Worm (Caenorhabditis elegans) whole organism, mixed stage, embryonic: ENCODE data around the gene ing-3.
"Not testable (repeated sequence)": the region's sequence is repeated elsewhere in the genome, so short reads cannot be mapped to it uniquely, and the experiment has no call there.

Experiments used
- elt-3 ChIP-seq: fragments of 150-350 bp; optimal IDR thresholded peaks from 2 replicates; lab custom pipeline; 2014; ENCODE audit warnings: missing biosample characterization, missing genetic modification characterization
- nhr-28 ChIP-seq: fragments of 150-350 bp; optimal IDR thresholded peaks from 2 replicates; lab custom pipeline; 2014; ENCODE audit warnings: missing biosample characterization, missing genetic modification characterization
- pha-4 ChIP-seq: fragments of 150-350 bp; optimal IDR thresholded peaks from 2 replicates; lab custom pipeline; 2018; ENCODE audit warnings: missing biosample characterization, missing genetic modification reagents, missing genetic modification characterization

ce11 chrII:13852532-13853199, 23.2 kb upstream of the ing-3 start:
- not testable (repeated sequence) for TF ChIP-seq pha-4 (tag; lab: Kevin White, UChicago); nhr-28; elt-3 (tag; lab: Kevin White, UChicago)
